Worm (Caenorhabditis elegans): ENCODE measurements around the gene arrd-28.

The arrd-28 gene

ce11 chrX:10206008-10206407 is 22.2 kb downstream of the arrd-28 start (continued):
- no peak for TF ChIP-seq dox-1 (GFP tag; IDR thresholded peaks at IDR 0.05)

- TF ChIP-seq madf-8 (GFP tag; conservative IDR thresholded peaks at IDR 0.05), result no peak
- no peak for TF ChIP-seq ama-1 (optimal IDR thresholded peaks at IDR 0.05)
- TF ChIP-seq ama-1 (GFP tag; optimal IDR thresholded peaks at IDR 0.05), result no peak
- no peak for TF ChIP-seq akir-1 (GFP tag; optimal IDR thresholded peaks at IDR 0.05)
- TF ChIP-seq rec-8 (tag; optimal IDR thresholded peaks at IDR 0.05), result no peak
- no peak for TF ChIP-seq gei-17 (GFP tag; optimal IDR thresholded peaks at IDR 0.05)
- no peak for TF ChIP-seq lir-1 (GFP tag; conservative IDR thresholded peaks at IDR 0.05)
These were observed 24.7 kb downstream of the arrd-28 start for ce11 chrX:10208481-10208880.

ce11 chrX:10212469-10212868 is 28.7 kb downstream of the arrd-28 start, which contains the start of gene F44A6.3:
TSS of gene F44A6.3 (plus strand) at chrX:10212769.
- no peak for TF ChIP-seq nfya-1 (tag; optimal IDR thresholded peaks at IDR 0.05; ENCODE audit: borderline replicate concordance, insufficient read depth)
- no peak for TF ChIP-seq F57A8.1 (GFP tag; optimal IDR thresholded peaks at IDR 0.05)
- TF ChIP-seq ets-4 (GFP tag; optimal IDR thresholded peaks at IDR 0.05), result no peak
- TF ChIP-seq tbp1 (GFP tag; optimal IDR thresholded peaks at IDR 0.05), result no peak
- no peak for TF ChIP-seq hrde-1 (tag; optimal IDR thresholded peaks at IDR 0.05; ENCODE audit: borderline replicate concordance)
- TF ChIP-seq bed-2 (GFP tag; IDR thresholded peaks at IDR 0.05), result no peak
- no peak for TF ChIP-seq nfyb-1 (GFP tag; IDR thresholded peaks at IDR 0.05)
- TF ChIP-seq F52B5.7 (tag; optimal IDR thresholded peaks at IDR 0.05), result no peak
- no peak for TF ChIP-seq lin-40 (tag; optimal IDR thresholded peaks at IDR 0.05)
- TF ChIP-seq hmg-1.2 (GFP tag; IDR thresholded peaks at IDR 0.05), result no peak
- no peak for TF ChIP-seq zim-3 (tag; optimal IDR thresholded peaks at IDR 0.05)

- TF ChIP-seq unc-62 (GFP tag; optimal IDR thresholded peaks at IDR 0.05) (no peak), attf-3 (GFP tag; conservative IDR thresholded peaks at IDR 0.05) (no peak), egl-18 (GFP tag; IDR thresholded peaks at IDR 0.05) (no peak), mcd-1 (GFP tag; IDR thresholded peaks at IDR 0.05) (no peak), nfya-1 (tag; optimal IDR thresholded peaks at IDR 0.05; ENCODE audit: borderline replicate concordance, insufficient read depth) (no peak), K11D2.4 (GFP tag; IDR thresholded peaks at IDR 0.05) (no peak), F49E8.2 (tag; optimal IDR thresholded peaks at IDR 0.05; ENCODE audit: insufficient read depth) (no peak), Y67H2A.10 (GFP tag; conservative IDR thresholded peaks at IDR 0.05) (no peak)
These were observed 31.6 kb downstream of the arrd-28 start, which contains the start of gene F44A6.4 for ce11 chrX:10215429-10215828. TSS of gene F44A6.4 (minus strand) at chrX:10215495.

ce11 chrX:10216344-10216743 is 32.5 kb downstream of the arrd-28 start:
- no peak for TF ChIP-seq ceh-100 (GFP tag; IDR thresholded peaks at IDR 0.05)
- no peak for TF ChIP-seq akir-1 (GFP tag; optimal IDR thresholded peaks at IDR 0.05)
- TF ChIP-seq Y67H2A.10 (GFP tag; conservative IDR thresholded peaks at IDR 0.05), result no peak
- TF ChIP-seq B0336.3 (GFP tag; IDR thresholded peaks at IDR 0.05), result no peak
- TF ChIP-seq unc-62 (GFP tag; optimal IDR thresholded peaks at IDR 0.05), result no peak
- TF ChIP-seq nhr-80 (tag; optimal IDR thresholded peaks at IDR 0.05), result peak; percentile 36
- TF ChIP-seq lin-40 (tag; optimal IDR thresholded peaks at IDR 0.05), result no peak

ce11 chrX:10216857-10217256 is 33.1 kb downstream of the arrd-28 start:
- TF ChIP-seq dpff-1 (tag; optimal IDR thresholded peaks at IDR 0.05) (no peak), Y53F4B.3 (GFP tag; IDR thresholded peaks at IDR 0.05) (no peak)
